Fruit fly (Drosophila melanogaster): ENCODE results near the gene TyrR.

Gene TyrR

dm6 chr3R:17812477-17812876, 49.5 kb upstream of the TyrR start (continued):
- no peak for TF ChIP-seq CG1602 (GFP tag; optimal IDR thresholded peaks at IDR 0.05)
- TF ChIP-seq Hr3 (GFP tag; optimal IDR thresholded peaks at IDR 0.05), result no peak
- TF ChIP-seq Poxn (GFP tag; IDR thresholded peaks at IDR 0.05), result 0 out of 2 replicates have a peak, but pooled peaks have one; percentile 24

DNA sequence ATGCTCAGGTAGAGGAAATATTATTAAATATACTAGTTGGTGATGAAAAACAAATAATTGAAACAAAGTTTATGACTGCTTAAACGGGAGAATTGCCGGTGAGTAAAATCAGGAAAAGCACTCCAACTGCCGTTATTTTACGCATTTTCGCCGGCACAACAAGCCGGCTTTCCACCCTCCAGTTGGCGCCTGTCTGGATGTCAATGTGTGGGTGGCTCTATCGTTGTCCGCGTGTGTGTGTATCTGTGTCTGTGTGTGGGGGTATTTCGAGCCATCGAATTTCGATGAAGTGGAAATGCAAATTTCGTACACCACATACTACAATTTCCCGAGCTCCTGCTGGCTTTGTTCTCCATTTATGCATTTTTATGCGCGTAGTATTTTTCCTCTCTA, 48.7 kb upstream of the TyrR start:
- TF ChIP-seq CG7963 (GFP tag; IDR thresholded peaks at IDR 0.05; ENCODE audit: partially characterized antibody), result 0 out of 3 replicates have a peak, but pooled peaks have one; percentile 8
- peak; percentile 37 for TF ChIP-seq cg (GFP tag; optimal IDR thresholded peaks at IDR 0.05)
- TF ChIP-seq NC2β (GFP tag; optimal IDR thresholded peaks at IDR 0.05), result no peak
- TF ChIP-seq hkb (optimal IDR thresholded peaks at IDR 0.05), result peak; percentile 28
- TF ChIP-seq hkb (GFP tag; IDR thresholded peaks at IDR 0.05), result no peak
- TF ChIP-seq onecut (GFP tag; IDR thresholded peaks at IDR 0.05), result peak; percentile 38; the same call in 1 of the 2 replicates
- no peak for TF ChIP-seq CG2875 (GFP tag; optimal IDR thresholded peaks at IDR 0.05)
- TF ChIP-seq unc-4 (GFP tag; IDR thresholded peaks at IDR 0.05; ENCODE audit: partially characterized antibody), result 0 out of 2 replicates have a peak, but pooled peaks have one; percentile 1
- TF ChIP-seq CG2889 (GFP tag; IDR thresholded peaks at IDR 0.05), result no peak
- TF ChIP-seq nerfin-1 (tag; optimal IDR thresholded peaks at IDR 0.05), result peak; percentile 98

DNA sequence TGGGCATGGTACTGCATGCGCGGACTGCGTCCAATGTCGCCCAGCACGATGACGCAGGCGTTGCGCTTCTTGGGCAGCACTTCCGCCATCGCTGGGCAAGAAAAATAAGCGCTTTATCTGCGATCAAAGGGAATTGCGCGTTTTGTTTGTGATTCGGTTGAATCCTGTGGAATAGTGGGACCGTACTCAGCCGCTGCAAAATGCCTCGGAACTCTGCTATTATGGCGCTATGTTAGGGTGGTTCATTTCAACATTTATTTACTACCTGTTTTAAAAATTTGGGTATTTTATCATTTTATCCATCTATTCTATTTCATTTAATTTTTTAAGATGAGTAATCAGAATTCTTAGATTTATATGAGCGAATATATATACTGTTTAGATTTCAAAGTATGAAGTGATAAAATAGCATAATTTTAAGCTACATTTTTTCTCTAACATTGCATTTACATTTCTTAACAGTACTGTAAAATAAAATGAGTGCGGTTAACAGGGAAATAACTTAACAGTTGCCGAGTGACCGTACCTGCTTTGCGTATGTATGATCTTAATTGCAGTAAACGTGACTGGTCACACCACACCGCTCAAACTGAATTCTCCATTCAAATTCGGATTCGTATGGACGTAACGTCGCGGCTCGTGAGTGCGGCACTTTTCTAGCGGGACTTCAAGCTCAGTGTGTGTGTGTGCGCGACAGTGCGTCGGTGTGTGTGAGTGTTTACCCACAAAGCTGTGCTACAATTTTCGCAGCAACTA, 48.1 kb upstream of the TyrR start, which contains the start of the genes Alg1 and tinc:
Gene Alg1 (minus strand): TSS at position 184 of the 756 bp plus-strand sequence.
Gene tinc (plus strand): TSS at position 591 of the 756 bp plus-strand sequence.
- TF ChIP-seq CG18262 (tag; optimal IDR thresholded peaks at IDR 0.05), result peak; percentile 74
- no peak for TF ChIP-seq CG10321 (GFP tag; IDR thresholded peaks at IDR 0.05)
- no peak for TF ChIP-seq sr (GFP tag; IDR thresholded peaks at IDR 0.05)
- TF ChIP-seq gfzf (GFP tag; optimal IDR thresholded peaks at IDR 0.05), result peak; percentile 89
- peak; percentile 42 for TF ChIP-seq CG18619 (GFP tag; optimal IDR thresholded peaks at IDR 0.05)
- TF ChIP-seq oc (tag; optimal IDR thresholded peaks at IDR 0.05), result peak; percentile 43
- TF ChIP-seq Hand (GFP tag; optimal IDR thresholded peaks at IDR 0.05), result peak; percentile 2
- TF ChIP-seq dimm (GFP tag; IDR thresholded peaks at IDR 0.05), result no peak
- TF ChIP-seq gcm2 (GFP tag; optimal IDR thresholded peaks at IDR 0.05), result no peak
- peak; percentile 79 for TF ChIP-seq phol (tag; optimal IDR thresholded peaks at IDR 0.05)
- no peak for TF ChIP-seq CG8290 (GFP tag; optimal IDR thresholded peaks at IDR 0.05)
- peak in 1 of 2 experiments; percentile 69 for TF ChIP-seq CG8290 (tag; optimal IDR thresholded peaks at IDR 0.05)
- TF ChIP-seq tll (GFP tag; optimal IDR thresholded peaks at IDR 0.05), result no peak
- peak; percentile 72 for TF ChIP-seq chm (GFP tag; IDR thresholded peaks at IDR 0.05)
- no peak for TF ChIP-seq ro (GFP tag; IDR thresholded peaks at IDR 0.05)
- TF ChIP-seq maf-S (GFP tag; optimal IDR thresholded peaks at IDR 0.05), result no peak
- peak; percentile 4 for TF ChIP-seq CG5180 (GFP tag; optimal IDR thresholded peaks at IDR 0.05)
- TF ChIP-seq CG1233 (GFP tag; optimal IDR thresholded peaks at IDR 0.05), result no peak
- TF ChIP-seq TFAM (GFP tag; optimal IDR thresholded peaks at IDR 0.05), result no peak
- no peak for TF ChIP-seq CG8478 (optimal IDR thresholded peaks at IDR 0.05)
- TF ChIP-seq CG7745 (tag; optimal IDR thresholded peaks at IDR 0.05), result no peak
- TF ChIP-seq hkb (optimal IDR thresholded peaks at IDR 0.05), result no peak
- TF ChIP-seq hkb (GFP tag; IDR thresholded peaks at IDR 0.05), result peak; percentile 52
- TF ChIP-seq ase (GFP tag; IDR thresholded peaks at IDR 0.05), result no peak
- peak; percentile 77 for TF ChIP-seq MESR4 (GFP tag; optimal IDR thresholded peaks at IDR 0.05)
- TF ChIP-seq Deaf1 (tag; optimal IDR thresholded peaks at IDR 0.05), result peak; percentile 49
- no peak for TF ChIP-seq gsb (GFP tag; IDR thresholded peaks at IDR 0.05)
- TF ChIP-seq CG3995 (GFP tag; optimal IDR thresholded peaks at IDR 0.05), result peak; percentile 12
- no peak for TF ChIP-seq CrebB (tag; optimal IDR thresholded peaks at IDR 0.05)
- TF ChIP-seq MBD-R2 (GFP tag; IDR thresholded peaks at IDR 0.05), result peak; percentile 53; the same call in 1 of the 2 replicates
- TF ChIP-seq Blimp-1 (GFP tag; optimal IDR thresholded peaks at IDR 0.05), result peak; percentile 10
- no peak for TF ChIP-seq CG2889 (GFP tag; IDR thresholded peaks at IDR 0.05)
- TF ChIP-seq CG32532 (GFP tag; IDR thresholded peaks at IDR 0.05), result peak; percentile 79
- no peak for TF ChIP-seq odd (GFP tag; optimal IDR thresholded peaks at IDR 0.05)
- TF ChIP-seq CG17802 (tag; optimal IDR thresholded peaks at IDR 0.05), result no peak
- no peak for TF ChIP-seq CG10565 (GFP tag; optimal IDR thresholded peaks at IDR 0.05)
- no peak for TF ChIP-seq Hmx (GFP tag; optimal IDR thresholded peaks at IDR 0.05)

Data from whole organism, embryonic.